Worm (Caenorhabditis elegans): Measurements from ENCODE around the gene C15C8.8.

The C15C8.8 gene

ce11 chrV:12760913-12761312 lies 8.6 kb upstream of the C15C8.8 start, which contains the start of gene F18E2.15:
Gene F18E2.15 (minus strand): TSS chrV:12761013.
- no peak for TF ChIP-seq skn-1 (tag; optimal IDR thresholded peaks at IDR 0.05)
- TF ChIP-seq nhr-237 (tag; optimal IDR thresholded peaks at IDR 0.05) = no peak
- no peak for TF ChIP-seq C04F5.9 (tag; optimal IDR thresholded peaks at IDR 0.05)
- no peak for TF ChIP-seq unc-62 (GFP tag; optimal IDR thresholded peaks at IDR 0.05)
- TF ChIP-seq nhr-11 (tag; optimal IDR thresholded peaks at IDR 0.05) = no peak
- TF ChIP-seq swsn-7 (tag; optimal IDR thresholded peaks at IDR 0.05) = no peak
- TF ChIP-seq lin-13 (GFP tag; optimal IDR thresholded peaks at IDR 0.05) = no peak
- TF ChIP-seq mab-9 (GFP tag; IDR thresholded peaks at IDR 0.05) = no peak
- no peak for TF ChIP-seq fkh-4 (tag; optimal IDR thresholded peaks at IDR 0.05; ENCODE audit: borderline replicate concordance)
- no peak for TF ChIP-seq blmp-1 (tag; optimal IDR thresholded peaks at IDR 0.05)
- TF ChIP-seq egl-27 (tag; optimal IDR thresholded peaks at IDR 0.05) = no peak
- no peak for TF ChIP-seq pag-3 (tag; optimal IDR thresholded peaks at IDR 0.05; ENCODE audit: borderline replicate concordance, insufficient read depth)
- no peak for TF ChIP-seq unc-130 (tag; optimal IDR thresholded peaks at IDR 0.05)
- no peak for TF ChIP-seq aha-1 (tag; optimal IDR thresholded peaks at IDR 0.05)
- no peak for TF ChIP-seq F16B12.6 (tag; optimal IDR thresholded peaks at IDR 0.05)
- no peak for TF ChIP-seq lin-14 (GFP tag; optimal IDR thresholded peaks at IDR 0.05)
- TF ChIP-seq ceh-82 (tag; optimal IDR thresholded peaks at IDR 0.05) = no peak
- TF ChIP-seq ztf-11 (tag; optimal IDR thresholded peaks at IDR 0.05) = no peak
- TF ChIP-seq nhr-47 (tag; optimal IDR thresholded peaks at IDR 0.05) = no peak
- TF ChIP-seq sptf-1 (tag; optimal IDR thresholded peaks at IDR 0.05) = no peak

- TF ChIP-seq F16B12.6 (tag; optimal IDR thresholded peaks at IDR 0.05) (no peak), nhr-84 (tag; optimal IDR thresholded peaks at IDR 0.05) (no peak), nhr-76 (tag; optimal IDR thresholded peaks at IDR 0.05) (no peak), C34B4.2 (tag; optimal IDR thresholded peaks at IDR 0.05) (no peak), xbp-1 (tag; optimal IDR thresholded peaks at IDR 0.05) (no peak), nhr-237 (tag; optimal IDR thresholded peaks at IDR 0.05) (no peak), sup-37 (GFP tag; optimal IDR thresholded peaks at IDR 0.05) (no peak), dpl-1 (GFP tag; optimal IDR thresholded peaks at IDR 0.05) (no peak), mep-1 (tag; optimal IDR thresholded peaks at IDR 0.05) (no peak), ceh-8 (GFP tag; optimal IDR thresholded peaks at IDR 0.05) (no peak), jun-1 (tag; optimal IDR thresholded peaks at IDR 0.05) (no peak), aly-2 (tag; optimal IDR thresholded peaks at IDR 0.05) (no peak), unc-30 (tag; optimal IDR thresholded peaks at IDR 0.05) (no peak), fos-1 (tag; optimal IDR thresholded peaks at IDR 0.05) (no peak), efl-3 (GFP tag; optimal IDR thresholded peaks at IDR 0.05) (no peak), nhr-71 (tag; optimal IDR thresholded peaks at IDR 0.05) (no peak), nhr-47 (tag; optimal IDR thresholded peaks at IDR 0.05) (no peak), blmp-1 (tag; optimal IDR thresholded peaks at IDR 0.05) (no peak), swsn-7 (tag; optimal IDR thresholded peaks at IDR 0.05) (no peak)
These were observed 7.4 kb upstream of the C15C8.8 start, which contains the start of gene papl-1 for ce11 chrV:12759660-12760059. Gene papl-1 (minus strand): TSS chrV:12759760.

ce11 chrV:12754839-12755238 lies 2.5 kb upstream of the C15C8.8 start, which contains the start of gene gpa-13:
Gene gpa-13 (minus strand): TSS chrV:12754939.
- TF ChIP-seq unc-62 (GFP tag; optimal IDR thresholded peaks at IDR 0.05) (no peak), pqm-1 (tag; optimal IDR thresholded peaks at IDR 0.05) (no peak), skn-1 (tag; optimal IDR thresholded peaks at IDR 0.05) (no peak), efl-1 (optimal IDR thresholded peaks at IDR 0.05) (no peak), efl-1 (GFP tag; optimal IDR thresholded peaks at IDR 0.05 in 1 of 2) (no peak), C04F5.9 (tag; optimal IDR thresholded peaks at IDR 0.05) (no peak), nhr-76 (tag; optimal IDR thresholded peaks at IDR 0.05) (no peak), lin-35 (GFP tag; optimal IDR thresholded peaks at IDR 0.05) (no peak), ama-1 (optimal IDR thresholded peaks at IDR 0.05) (no peak), Y116A8C.19 (tag; optimal IDR thresholded peaks at IDR 0.05; ENCODE audit: borderline replicate concordance) (no peak), efl-3 (GFP tag; optimal IDR thresholded peaks at IDR 0.05) (no peak), ztf-11 (tag; optimal IDR thresholded peaks at IDR 0.05) (no peak), jun-1 (tag; optimal IDR thresholded peaks at IDR 0.05) (no peak), fkh-8 (tag; optimal IDR thresholded peaks at IDR 0.05) (no peak), fkh-4 (tag; optimal IDR thresholded peaks at IDR 0.05; ENCODE audit: borderline replicate concordance) (no peak), zip-4 (GFP tag; optimal IDR thresholded peaks at IDR 0.05) (no peak), nhr-77 (tag; optimal IDR thresholded peaks at IDR 0.05) (no peak), snpc-4 (tag; optimal IDR thresholded peaks at IDR 0.05) (no peak), ceh-82 (tag; optimal IDR thresholded peaks at IDR 0.05) (no peak), nhr-71 (tag; optimal IDR thresholded peaks at IDR 0.05) (no peak), mab-9 (GFP tag; IDR thresholded peaks at IDR 0.05) (no peak)

Measured in whole organism, L1 larva.